Fruit fly (Drosophila melanogaster) whole organism, embryonic: ENCODE measurements around the gene Sfp38D.

Experiments
- Abd-B ChIP-seq: fragments of 200-800 bp; sonication (Bioruptor generic); optimal IDR thresholded peaks from 2 replicates; lab custom pipeline; 2018; ENCODE audit warnings: missing biosample characterization, mild to moderate bottlenecking, missing genetic modification characterization, moderate library complexity
- B-H2 ChIP-seq: fragments of 200-800 bp; sonication (Bioruptor generic); optimal IDR thresholded peaks from 2 replicates; lab custom pipeline; 2018; ENCODE audit warnings: missing biosample characterization, mild to moderate bottlenecking, missing genetic modification characterization
- CG11560 ChIP-seq: fragments of 200-800 bp; sonication (Bioruptor generic); IDR thresholded peaks from 3 replicates; pipeline ENCODE4 v1.3.6; 2022; ENCODE audit warnings: missing biosample characterization, missing genetic modification characterization
- CG8359 ChIP-seq: fragments of 200-800 bp; sonication (Bioruptor generic); optimal IDR thresholded peaks from 2 replicates; lab custom pipeline; 2017; ENCODE audit warnings: missing biosample characterization, mild to moderate bottlenecking, missing genetic modification characterization, borderline replicate concordance
- CG9215 ChIP-seq: fragments of 200-800 bp; sonication (Bioruptor generic); IDR thresholded peaks from 2 replicates; pipeline ENCODE4 v1.3.6; 2022; ENCODE audit warnings: missing biosample characterization, missing genetic modification characterization
- Fer3 ChIP-seq: fragments of 200-800 bp; sonication (Bioruptor generic); optimal IDR thresholded peaks from 2 replicates; lab custom pipeline; 2018; ENCODE audit warnings: missing biosample characterization, mild to moderate bottlenecking, missing genetic modification characterization, moderate library complexity
- H15 ChIP-seq: fragments of 200-800 bp; sonication (Bioruptor generic); IDR thresholded peaks from 3 replicates; pipeline ENCODE4 v1.3.6; 2022; ENCODE audit warnings: missing biosample characterization, missing genetic modification characterization
- Hmr ChIP-seq: fragments of 200-800 bp; sonication (Bioruptor generic); optimal IDR thresholded peaks from 3 replicates; lab custom pipeline; 2017; ENCODE audit warnings: mild to moderate bottlenecking, missing biosample characterization, missing genetic modification reagents, missing genetic modification characterization
- pho ChIP-seq: fragments of 200-800 bp; sonication (Bioruptor generic); optimal IDR thresholded peaks from 2 replicates; lab custom pipeline; 2016; ENCODE audit warnings: missing biosample characterization, missing genetic modification characterization

DNA sequence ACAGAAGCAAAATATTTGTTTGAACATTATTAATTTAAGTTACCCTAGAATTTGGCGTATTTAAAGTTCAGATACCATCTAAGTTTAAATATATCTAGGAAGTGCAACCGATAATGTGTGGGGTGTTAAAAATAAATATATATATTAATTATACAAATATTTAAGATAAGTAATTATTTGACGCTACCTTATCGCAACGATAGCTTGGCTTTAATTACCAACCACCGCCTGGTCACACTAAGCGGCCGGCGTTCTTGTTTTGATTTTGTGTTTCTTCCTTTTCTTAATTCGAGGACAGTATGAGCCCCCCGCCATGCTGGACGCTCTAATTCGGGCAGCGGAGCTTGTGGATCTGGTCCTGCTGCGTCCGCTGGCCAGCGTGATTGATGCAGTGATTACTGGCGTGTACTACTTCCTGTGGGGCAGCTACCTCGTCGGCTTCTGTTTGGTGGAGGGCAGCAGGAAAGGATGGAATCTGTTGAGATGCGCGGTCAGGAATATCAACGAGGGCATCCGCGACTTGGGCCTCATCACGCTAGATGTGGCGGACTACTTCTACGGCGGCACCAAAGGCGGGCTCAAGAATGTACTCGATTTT lies 41.5 kb downstream of the Sfp38D start, which contains the start of gene CG2617:
- no peak for TF ChIP-seq CG9215 (GFP tag; lab: Robert Waterston, UW)
- no peak for TF ChIP-seq pho (GFP tag; lab: Kevin White, UChicago)
- no peak for TF ChIP-seq Abd-B
- no peak for TF ChIP-seq Hmr (GFP tag; lab: Kevin White, UChicago)
- TF ChIP-seq Fer3: no peak
- no peak for TF ChIP-seq H15 (GFP tag; lab: Robert Waterston, UW)
- no peak for TF ChIP-seq CG8359
- no peak for TF ChIP-seq CG11560 (tag; lab: Robert Waterston, UW)
- no peak for TF ChIP-seq B-H2
